Worm (Caenorhabditis elegans) whole organism, young adult: ENCODE data around the gene srh-92.

ENCODE experiments used
- B0019.2 ChIP-seq: fragments of 200-800 bp; sonication (Bioruptor generic); conservative IDR thresholded peaks from 2 replicates; pipeline ENCODE4 v1.3.6; 2022; ENCODE audit warnings: missing genetic modification reagents, missing genetic modification characterization, missing compliant biosample characterization
- B0336.3 ChIP-seq: fragments of 200-800 bp; sonication (Bioruptor generic); IDR thresholded peaks from 2 replicates; pipeline ENCODE4 v1.3.6; 2022; ENCODE audit warnings: missing genetic modification characterization, missing compliant biosample characterization
- C06A6.2 ChIP-seq: fragments of 200-800 bp; sonication (Bioruptor generic); conservative IDR thresholded peaks from 2 replicates; pipeline ENCODE4 v1.3.6; 2022; ENCODE audit warnings: missing genetic modification characterization, missing compliant biosample characterization
- C17E4.6 ChIP-seq: fragments of 200-800 bp; sonication (Bioruptor generic); IDR thresholded peaks from 2 replicates; pipeline ENCODE4 v1.3.6; 2022; ENCODE audit warnings: missing genetic modification reagents, missing genetic modification characterization, missing compliant biosample characterization
- F37B4.10 ChIP-seq: fragments of 200-800 bp; sonication (Bioruptor generic); IDR thresholded peaks from 2 replicates; pipeline ENCODE4 v1.3.6; 2022; ENCODE audit warnings: missing genetic modification characterization, missing compliant biosample characterization
- F57C9.4 ChIP-seq: sonication (generic microtip); optimal IDR thresholded peaks from 2 replicates; lab custom pipeline; 2017; ENCODE audit warnings: mild to moderate bottlenecking, missing genetic modification characterization, missing compliant biosample characterization
- K12H6.12 ChIP-seq: fragments of 200-800 bp; sonication (Bioruptor generic); optimal IDR thresholded peaks from 2 replicates; lab custom pipeline; 2018; ENCODE audit warnings: mild to moderate bottlenecking, missing genetic modification characterization, missing compliant biosample characterization
- T26A5.8 ChIP-seq: sonication (generic microtip); optimal IDR thresholded peaks from 2 replicates; lab custom pipeline; 2016; ENCODE audit warnings: missing genetic modification characterization, missing compliant biosample characterization
- Y95B8A.8 ChIP-seq: fragments of 200-800 bp; sonication (Bioruptor generic); IDR thresholded peaks from 2 replicates; pipeline ENCODE4 v1.3.6; 2022; ENCODE audit warnings: missing genetic modification reagents, missing genetic modification characterization, missing compliant biosample characterization
- ZK185.1 ChIP-seq: sonication (generic microtip); optimal IDR thresholded peaks from 2 replicates; lab custom pipeline; 2016; ENCODE audit warnings: mild to moderate bottlenecking, missing genetic modification characterization, missing compliant biosample characterization; ENCODE audit not compliant: poor library complexity, severe bottlenecking
- aptf-2 ChIP-seq: fragments of 200-800 bp; sonication (Bioruptor generic); conservative IDR thresholded peaks from 2 replicates; pipeline ENCODE4 v1.3.6; 2022; ENCODE audit warnings: missing genetic modification reagents, missing genetic modification characterization, missing compliant biosample characterization
- attf-5 ChIP-seq: fragments of 200-800 bp; sonication (Bioruptor generic); optimal IDR thresholded peaks from 2 replicates; lab custom pipeline; 2018; ENCODE audit warnings: mild to moderate bottlenecking, missing genetic modification characterization, missing compliant biosample characterization
- attf-6 ChIP-seq: fragments of 200-800 bp; sonication (Bioruptor generic); IDR thresholded peaks from 2 replicates; pipeline ENCODE4 v1.3.6; 2022; ENCODE audit warnings: missing genetic modification reagents, missing genetic modification characterization, missing compliant biosample characterization
- bed-1 ChIP-seq: fragments of 200-800 bp; sonication (Bioruptor generic); IDR thresholded peaks from 2 replicates; pipeline ENCODE4 v1.3.6; 2022; ENCODE audit warnings: missing genetic modification reagents, missing genetic modification characterization, missing compliant biosample characterization
- bed-2 ChIP-seq: fragments of 200-800 bp; sonication (Bioruptor generic); IDR thresholded peaks from 2 replicates; pipeline ENCODE4 v1.3.6; 2022; ENCODE audit warnings: missing genetic modification reagents, missing genetic modification characterization, missing compliant biosample characterization
- ceh-79 ChIP-seq: sonication (generic microtip); optimal IDR thresholded peaks from 2 replicates; lab custom pipeline; 2017; ENCODE audit warnings: mild to moderate bottlenecking, missing genetic modification characterization, missing compliant biosample characterization
- efl-1 ChIP-seq: fragments of 150-350 bp; optimal IDR thresholded peaks from 2 replicates; lab custom pipeline; 2014; ENCODE audit warnings: missing biosample characterization, missing genetic modification reagents, missing genetic modification characterization
- egl-18 ChIP-seq: fragments of 200-800 bp; sonication (Bioruptor generic); IDR thresholded peaks from 2 replicates; pipeline ENCODE4 v1.3.6; 2022; ENCODE audit warnings: missing genetic modification reagents, missing genetic modification characterization, missing compliant biosample characterization
- gei-17 ChIP-seq: fragments of 200-800 bp; sonication (Bioruptor generic); optimal IDR thresholded peaks from 2 replicates; lab custom pipeline; 2018; ENCODE audit warnings: mild to moderate bottlenecking, missing genetic modification characterization, missing compliant biosample characterization
- him-1 ChIP-seq: sonication (generic microtip); optimal IDR thresholded peaks from 2 replicates; lab custom pipeline; 2016; ENCODE audit warnings: missing genotype, missing genetic modification reagents, missing genetic modification characterization, missing compliant biosample characterization
- hmg-20 ChIP-seq: fragments of 200-800 bp; sonication (Bioruptor generic); IDR thresholded peaks from 2 replicates; pipeline ENCODE4 v1.3.6; 2022; ENCODE audit warnings: missing genetic modification reagents, missing genetic modification characterization, missing compliant biosample characterization
- hrde-1 ChIP-seq: sonication (generic microtip); optimal IDR thresholded peaks from 2 replicates; lab custom pipeline; 2016; ENCODE audit warnings: missing genetic modification characterization, mild to moderate bottlenecking, missing compliant biosample characterization, moderate library complexity, missing genotype, missing genetic modification reagents, borderline replicate concordance
- hsf-1 ChIP-seq: fragments of 200-800 bp; sonication (Bioruptor generic); IDR thresholded peaks from 2 replicates; pipeline ENCODE4 v1.3.6; 2022; ENCODE audit warnings: missing genetic modification reagents, missing genetic modification characterization, missing compliant biosample characterization
- lag-1 ChIP-seq: fragments of 200-800 bp; sonication (Bioruptor generic); IDR thresholded peaks from 2 replicates; pipeline ENCODE4 v1.3.6; 2022; ENCODE audit warnings: missing genetic modification reagents, missing genetic modification characterization, missing compliant biosample characterization
- lin-26 ChIP-seq: fragments of 200-800 bp; sonication (Bioruptor generic); IDR thresholded peaks from 2 replicates; pipeline ENCODE4 v1.3.6; 2022; ENCODE audit warnings: missing genetic modification reagents, missing genetic modification characterization, missing compliant biosample characterization
- lin-40 ChIP-seq: sonication (generic microtip); optimal IDR thresholded peaks from 2 replicates; lab custom pipeline; 2016; ENCODE audit warnings: missing genetic modification characterization, mild to moderate bottlenecking, missing compliant biosample characterization, missing genotype, missing genetic modification reagents
- lin-54 ChIP-seq: fragments of 200-800 bp; sonication (Bioruptor generic); optimal IDR thresholded peaks from 2 replicates; lab custom pipeline; 2018; ENCODE audit warnings: mild to moderate bottlenecking, missing genetic modification characterization, missing compliant biosample characterization
- lir-1 ChIP-seq: fragments of 200-800 bp; sonication (Bioruptor generic); conservative IDR thresholded peaks from 2 replicates; pipeline ENCODE4 v1.3.6; 2022; ENCODE audit warnings: missing genetic modification reagents, missing genetic modification characterization, missing compliant biosample characterization
- madf-8 ChIP-seq: fragments of 200-800 bp; sonication (Bioruptor generic); conservative IDR thresholded peaks from 2 replicates; pipeline ENCODE4 v1.3.6; 2022; ENCODE audit warnings: missing genetic modification reagents, missing genetic modification characterization, missing compliant biosample characterization
- mxl-1 ChIP-seq: sonication (generic microtip); optimal IDR thresholded peaks from 2 replicates; lab custom pipeline; 2016; ENCODE audit warnings: missing genetic modification characterization, missing compliant biosample characterization
- nfyb-1 ChIP-seq: fragments of 200-800 bp; sonication (Bioruptor generic); IDR thresholded peaks from 2 replicates; pipeline ENCODE4 v1.3.6; 2022; ENCODE audit warnings: missing genetic modification reagents, missing genetic modification characterization, missing compliant biosample characterization
- nhr-179 ChIP-seq: sonication (generic microtip); optimal IDR thresholded peaks from 2 replicates; lab custom pipeline; 2016; ENCODE audit warnings: mild to moderate bottlenecking, missing genetic modification characterization, missing compliant biosample characterization
- nhr-80 ChIP-seq: sonication (generic microtip); optimal IDR thresholded peaks from 2 replicates; lab custom pipeline; 2016; ENCODE audit warnings: missing genetic modification characterization, missing compliant biosample characterization
- nhr-90 ChIP-seq: sonication (generic microtip); optimal IDR thresholded peaks from 2 replicates; lab custom pipeline; 2016; ENCODE audit warnings: missing genotype, mild to moderate bottlenecking, missing genetic modification characterization, missing compliant biosample characterization
- rcor-1 ChIP-seq: fragments of 200-800 bp; sonication (Bioruptor generic); IDR thresholded peaks from 2 replicates; pipeline ENCODE4 v1.3.6; 2022; ENCODE audit warnings: missing genetic modification reagents, missing genetic modification characterization, missing compliant biosample characterization
- sea-2 ChIP-seq: fragments of 200-800 bp; sonication (Bioruptor generic); IDR thresholded peaks from 2 replicates; pipeline ENCODE4 v1.3.6; 2022; ENCODE audit warnings: missing genetic modification characterization, missing compliant biosample characterization
- snpc-4 ChIP-seq, 5 experiments: fragments of 150-350 bp in 1 of 5; sonication (generic microtip) in 4 of 5; optimal IDR thresholded peaks; 2 replicates each; lab custom pipeline; 2014 to 2018; ENCODE audit warnings: missing genetic modification characterization in 5 of 5, missing biosample characterization in 3 of 5, antibody characterized with exemption in 2 of 5, mild to moderate bottlenecking in 2 of 5, missing compliant biosample characterization in 2 of 5, missing genotype in 2 of 5, moderate library complexity in 2 of 5, missing genetic modification reagents in 1 of 5
- tlf-1 ChIP-seq: fragments of 200-800 bp; sonication (Bioruptor generic); optimal IDR thresholded peaks from 2 replicates; lab custom pipeline; 2018; ENCODE audit warnings: mild to moderate bottlenecking, missing genetic modification characterization, missing compliant biosample characterization
- unc-130 ChIP-seq: sonication (generic microtip); optimal IDR thresholded peaks from 2 replicates; lab custom pipeline; 2016; ENCODE audit warnings: missing genetic modification reagents, missing genetic modification characterization, missing compliant biosample characterization
- xnd-1 ChIP-seq: sonication (generic microtip); optimal IDR thresholded peaks from 2 replicates; lab custom pipeline; 2016; ENCODE audit warnings: missing genotype, missing genetic modification reagents, missing genetic modification characterization, missing compliant biosample characterization
- zim-3 ChIP-seq: sonication (generic microtip); optimal IDR thresholded peaks from 2 replicates; lab custom pipeline; 2017; ENCODE audit warnings: mild to moderate bottlenecking, missing genetic modification characterization, moderate library complexity, missing compliant biosample characterization
- ztf-18 ChIP-seq: sonication (generic microtip); optimal IDR thresholded peaks from 2 replicates; lab custom pipeline; 2016; ENCODE audit warnings: missing genotype, mild to moderate bottlenecking, missing genetic modification characterization, missing compliant biosample characterization
- ztf-22 ChIP-seq: fragments of 200-800 bp; sonication (Bioruptor generic); optimal IDR thresholded peaks from 2 replicates; lab custom pipeline; 2018; ENCODE audit warnings: mild to moderate bottlenecking, missing genetic modification characterization, moderate library complexity, missing compliant biosample characterization
- ztf-26 ChIP-seq: sonication (generic microtip); optimal IDR thresholded peaks from 2 replicates; lab custom pipeline; 2017; ENCODE audit warnings: missing genetic modification characterization, missing compliant biosample characterization
- ztf-6 ChIP-seq: fragments of 200-800 bp; sonication (Bioruptor generic); IDR thresholded peaks from 2 replicates; pipeline ENCODE4 v1.3.6; 2022; ENCODE audit warnings: missing genetic modification reagents, missing genetic modification characterization, missing compliant biosample characterization

srh-92 gene

DNA sequence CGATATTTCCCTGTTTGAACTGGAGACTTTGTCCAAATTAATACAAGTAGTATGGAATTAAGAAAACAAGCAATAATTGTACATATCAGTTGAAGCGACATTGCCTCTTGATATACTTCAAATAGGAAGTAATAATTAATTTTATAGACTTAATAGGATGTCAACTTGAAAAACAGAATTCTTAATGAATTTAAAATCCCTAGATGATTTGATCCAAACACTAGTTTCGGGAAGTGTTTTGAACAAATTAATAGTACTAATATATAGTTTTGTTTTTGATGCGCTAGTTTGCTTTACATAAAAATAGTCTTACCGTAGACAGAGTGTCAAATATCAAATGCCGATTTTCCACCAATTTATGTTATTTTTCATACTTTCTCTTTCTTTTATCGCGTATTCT lies 17.6 kb upstream of the srh-92 start, which contains the start of gene str-190:
TSS of gene str-190 (minus strand) at position 101 of the 400 bp plus-strand sequence.
- TF ChIP-seq ztf-22 (GFP tag; lab: Kevin White, UChicago) (no peak), unc-130 (no peak), nhr-90 (tag; lab: Kevin White, UChicago) (no peak), C17E4.6 (GFP tag; lab: Robert Waterston, UW) (no peak), egl-18 (GFP tag; lab: Robert Waterston, UW) (no peak), lin-40 (tag; lab: Kevin White, UChicago) (no peak), nfyb-1 (GFP tag; lab: Robert Waterston, UW) (no peak), gei-17 (GFP tag; lab: Kevin White, UChicago) (no peak), F37B4.10 (GFP tag; lab: Robert Waterston, UW) (no peak), bed-2 (GFP tag; lab: Robert Waterston, UW) (no peak), zim-3 (tag; lab: Kevin White, UChicago) (no peak), lag-1 (GFP tag; lab: Robert Waterston, UW) (no peak), lin-26 (no peak), T26A5.8 (tag; lab: Kevin White, UChicago) (no peak), hsf-1 (GFP tag; lab: Robert Waterston, UW) (no peak), lin-54 (GFP tag; lab: Kevin White, UChicago) (no peak), him-1 (no peak), nhr-179 (no peak), nhr-80 (no peak)
- TF ChIP-seq, all 124 proteins: peak for 0

- TF ChIP-seq nhr-90 (tag; lab: Kevin White, UChicago): no peak
These were observed 16.0 kb upstream of the srh-92 start, which contains the start of gene srh-125 for ce11 chrV:7476766-7477165. TSS of gene srh-125 (minus strand) at chrV:7476866.

- TF ChIP-seq B0336.3 (GFP tag; lab: Robert Waterston, UW) (no peak), F37B4.10 (GFP tag; lab: Robert Waterston, UW) (no peak), C06A6.2 (no peak), mxl-1 (no peak), efl-1 (no peak), attf-6 (GFP tag; lab: Robert Waterston, UW) (no peak), attf-5 (GFP tag; lab: Kevin White, UChicago) (no peak), aptf-2 (GFP tag; lab: Robert Waterston, UW) (no peak), rcor-1 (GFP tag; lab: Robert Waterston, UW) (no peak), hrde-1 (tag; lab: Kevin White, UChicago) (no peak), B0019.2 (GFP tag; lab: Robert Waterston, UW) (no peak), bed-1 (GFP tag; lab: Robert Waterston, UW) (no peak), ztf-6 (GFP tag; lab: Robert Waterston, UW) (no peak), sea-2 (no peak), ztf-18 (tag; lab: Kevin White, UChicago) (no peak), F57C9.4 (no peak)
These were observed 12.0 kb upstream of the srh-92 start, which contains the start of gene str-28 for ce11 chrV:7472815-7473214. TSS of gene str-28 (minus strand) at chrV:7472915.

DNA sequence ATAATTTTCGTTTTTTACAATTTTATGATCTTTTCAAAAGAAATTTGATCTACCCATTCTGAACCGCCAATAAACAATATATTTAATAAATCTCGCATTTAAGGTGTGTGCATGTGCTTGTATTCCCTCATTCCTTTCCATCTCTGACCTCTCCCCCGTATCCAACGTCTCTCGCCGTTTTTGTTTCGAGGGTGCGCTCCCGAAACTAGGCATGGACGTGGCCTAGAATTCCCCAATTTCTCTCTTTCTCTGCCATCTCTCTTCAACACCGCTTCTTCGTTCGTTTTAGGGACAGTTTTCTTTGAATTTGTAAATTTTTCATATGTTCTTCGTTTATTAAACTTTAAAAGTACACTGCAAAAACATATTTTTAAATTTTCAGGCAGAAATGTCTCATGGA lies 4.7 kb upstream of the srh-92 start, which contains the start of gene F25E5.1:
TSS of gene F25E5.1 (plus strand) at position 376 of the 400 bp plus-strand sequence.
- TF ChIP-seq bed-2 (GFP tag; lab: Robert Waterston, UW) (0 out of 2 replicates have a peak, but pooled peaks have one; percentile 67), snpc-4 (GFP tag; optimal IDR thresholded peaks at IDR 0.05; lab: Kevin White, UChicago) (no peak), snpc-4 (tag; optimal IDR thresholded peaks at IDR 0.05; lab: Kevin White, UChicago) (peak in 1 of 4 experiments; percentile 43), ztf-26 (tag; lab: Kevin White, UChicago) (no peak), efl-1 (peak; percentile 67), Y95B8A.8 (GFP tag; lab: Robert Waterston, UW) (no peak), lir-1 (no peak), madf-8 (peak; percentile 46), hmg-20 (GFP tag; lab: Robert Waterston, UW) (0 out of 2 replicates have a peak, but pooled peaks have one; percentile 24), xnd-1 (tag; lab: Kevin White, UChicago) (peak; percentile 15), ZK185.1 (tag; lab: Kevin White, UChicago) (peak; percentile 50), K12H6.12 (peak; percentile 10), aptf-2 (GFP tag; lab: Robert Waterston, UW) (no peak), nhr-80 (peak; percentile 60), tlf-1 (no peak), ceh-79 (tag; lab: Kevin White, UChicago) (no peak)
